Worm (Caenorhabditis elegans): Measurements from ENCODE around the gene nspd-7.

nspd-7 gene

DNA sequence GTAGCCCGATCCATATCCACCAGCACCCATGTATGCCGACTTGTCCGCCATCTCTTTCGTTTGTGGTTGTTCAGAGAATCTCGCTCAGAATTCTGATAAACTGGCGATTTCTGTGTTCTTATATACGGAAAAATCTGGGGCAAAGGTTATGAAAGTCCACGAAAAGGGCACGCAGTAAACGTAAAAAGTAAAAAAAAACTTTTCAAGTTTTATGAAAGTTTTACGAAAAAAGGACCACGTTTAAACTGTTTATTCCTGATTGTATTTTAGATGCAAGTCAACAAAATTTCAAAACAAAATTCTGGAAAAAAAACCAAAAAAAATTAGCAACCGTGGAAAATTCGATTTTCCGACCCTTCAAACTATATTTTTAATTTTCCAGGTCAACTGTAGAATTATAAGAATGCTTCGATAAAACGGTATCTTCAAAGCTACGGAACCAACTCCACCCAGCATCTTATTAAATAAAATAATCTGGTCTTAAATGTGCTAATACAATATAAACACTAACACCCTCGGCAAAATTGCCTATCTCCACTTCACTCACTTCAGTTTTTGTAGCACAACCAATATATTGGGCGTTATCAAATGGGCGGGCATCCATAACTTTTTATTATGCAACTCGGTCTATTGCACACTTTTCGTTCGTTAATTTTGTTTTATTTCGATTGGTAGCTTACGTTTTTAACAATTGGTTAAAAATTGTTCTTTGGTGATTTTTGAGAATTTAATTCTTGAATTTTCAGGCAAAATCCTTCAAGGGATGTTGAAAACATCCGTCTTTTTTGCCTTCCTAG, at the start of gene nspd-7, which contains the start of gene Y43C5A.2:
nspd-7 (minus strand) TSS at position 51 of the 797 bp plus-strand sequence.
Y43C5A.2 (plus strand) TSS at position 747 of the 797 bp plus-strand sequence.
- no peak for TF ChIP-seq nhr-11 (tag; optimal IDR thresholded peaks at IDR 0.05)
- TF ChIP-seq unc-62 (GFP tag; optimal IDR thresholded peaks at IDR 0.05 in 1 of 2), result peak in 1 of 2 experiments; percentile 51
- TF ChIP-seq unc-62 (tag; optimal IDR thresholded peaks at IDR 0.05), result no peak
- peak; percentile 8; the same call in 1 of the 2 replicates for TF ChIP-seq dmd-6 (GFP tag; IDR thresholded peaks at IDR 0.05)
- TF ChIP-seq pqm-1 (tag; optimal IDR thresholded peaks at IDR 0.05), result peak; percentile 6
- 0 out of 2 replicates have a peak, but pooled peaks have one; percentile 13 for TF ChIP-seq php-3 (GFP tag; IDR thresholded peaks at IDR 0.05)
- TF ChIP-seq nhr-28 (tag; optimal IDR thresholded peaks at IDR 0.05), result peak; percentile 58

DNA sequence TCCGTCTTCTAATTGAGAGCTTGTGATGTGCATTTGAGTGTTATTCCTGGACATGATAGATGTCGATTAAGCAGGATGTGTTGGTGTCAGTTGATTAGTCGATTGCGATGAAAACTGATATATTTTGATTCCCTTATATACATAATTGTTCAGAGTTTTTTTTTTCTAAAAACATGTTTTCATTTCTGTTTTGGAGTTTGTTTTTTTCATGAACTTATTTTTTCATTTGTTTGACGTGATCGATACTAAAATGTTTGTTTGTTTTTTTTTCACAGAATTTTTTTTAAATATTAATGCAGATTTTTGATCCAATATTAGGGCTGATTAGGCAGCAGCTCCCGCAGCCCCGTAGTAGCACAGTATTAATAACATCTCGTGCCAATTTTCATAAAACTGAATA, 49.2 kb upstream of the nspd-7 start, which contains the start of gene R09E10.2:
R09E10.2 (minus strand) TSS at position 101 of the 400 bp plus-strand sequence.
- TF ChIP-seq spr-3 (GFP tag; optimal IDR thresholded peaks at IDR 0.05) (no peak), unc-62 (GFP tag; optimal IDR thresholded peaks at IDR 0.05 in 1 of 2) (peak in 1 of 2 experiments; percentile 38), unc-62 (tag; optimal IDR thresholded peaks at IDR 0.05) (no peak)

DNA sequence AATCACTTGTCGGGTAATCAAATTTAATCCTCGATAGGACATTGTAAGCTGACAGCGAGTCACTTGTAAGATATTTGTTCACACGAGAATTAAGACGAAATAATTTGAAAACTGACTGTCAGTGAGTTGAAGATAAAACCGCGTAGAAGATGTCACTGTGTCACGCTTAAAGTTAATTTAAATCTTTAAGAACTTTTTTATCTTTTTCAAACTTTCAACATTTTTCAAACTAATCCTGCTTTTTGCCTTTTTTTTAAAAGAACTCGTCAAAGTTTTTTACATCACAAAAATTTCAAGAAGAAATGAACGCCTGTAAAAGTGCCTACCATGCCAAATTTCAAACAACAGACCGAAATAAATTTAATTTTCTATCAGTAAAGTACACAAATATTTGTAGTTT, 44.6 kb upstream of the nspd-7 start, which contains the start of gene acs-18:
acs-18 (minus strand) TSS at position 101 of the 400 bp plus-strand sequence.
- TF ChIP-seq T20F7.1 (GFP tag; optimal IDR thresholded peaks at IDR 0.05) (no peak), mxl-3 (GFP tag; optimal IDR thresholded peaks at IDR 0.05) (no peak), mes-2 (tag; optimal IDR thresholded peaks at IDR 0.05; ENCODE audit: poor library complexity, severe bottlenecking) (no peak), egl-43 (GFP tag; IDR thresholded peaks at IDR 0.05) (no peak), dmd-8 (GFP tag; IDR thresholded peaks at IDR 0.05) (no peak), ztf-7 (tag; optimal IDR thresholded peaks at IDR 0.05) (no peak), Y105C5A.15 (GFP tag; IDR thresholded peaks at IDR 0.05) (no peak), nhr-11 (tag; optimal IDR thresholded peaks at IDR 0.05) (no peak), dve-1 (tag; optimal IDR thresholded peaks at IDR 0.05; ENCODE audit: insufficient read depth) (no peak), nhr-42 (GFP tag; IDR thresholded peaks at IDR 0.05) (no peak), F44E2.7 (GFP tag; IDR thresholded peaks at IDR 0.05) (no peak), mep-1 (tag; optimal IDR thresholded peaks at IDR 0.05) (no peak), hmg-1.1 (GFP tag; IDR thresholded peaks at IDR 0.05) (no peak), F49E8.2 (tag; optimal IDR thresholded peaks at IDR 0.05; ENCODE audit: borderline replicate concordance) (no peak), dmd-6 (GFP tag; IDR thresholded peaks at IDR 0.05) (no peak), Y5F2A.4 (GFP tag; optimal IDR thresholded peaks at IDR 0.05) (no peak), pqm-1 (tag; optimal IDR thresholded peaks at IDR 0.05) (no peak)

DNA sequence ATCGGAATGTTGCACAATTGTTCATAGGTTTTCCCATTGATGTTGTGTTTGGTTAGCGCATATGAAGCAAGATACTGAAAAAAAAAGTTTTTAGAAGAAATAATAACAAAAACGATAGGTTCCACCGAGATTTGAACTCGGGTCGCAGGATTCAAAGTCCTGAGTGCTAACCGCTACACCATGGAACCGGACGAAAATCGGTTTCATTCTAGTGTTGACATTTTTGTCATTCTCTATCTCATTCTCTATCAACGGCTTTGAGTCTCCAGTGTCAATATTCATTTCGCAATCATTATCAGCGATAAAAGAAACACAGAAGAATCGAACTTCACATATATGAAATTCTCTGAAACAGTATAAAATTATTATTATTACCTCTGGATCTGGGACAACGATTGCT, 42.1 kb upstream of the nspd-7 start:
- TF ChIP-seq snpc-1.2 (GFP tag; IDR thresholded peaks at IDR 0.05) (peak; percentile 84), skn-1 (tag; optimal IDR thresholded peaks at IDR 0.05) (no peak), ceh-44 (GFP tag; IDR thresholded peaks at IDR 0.05) (peak; percentile 39; the same call in 1 of the 2 replicates), T26A8.4 (GFP tag; IDR thresholded peaks at IDR 0.05) (peak; percentile 24; the same call in 1 of the 2 replicates), F26F4.8 (GFP tag; conservative IDR thresholded peaks at IDR 0.05) (0 out of 2 replicates have a peak, but pooled peaks have one; percentile 52), ztf-7 (tag; optimal IDR thresholded peaks at IDR 0.05) (no peak), ZK546.5 (tag; optimal IDR thresholded peaks at IDR 0.05) (no peak), ctbp-1 (GFP tag; IDR thresholded peaks at IDR 0.05) (no peak), lim-7 (GFP tag; IDR thresholded peaks at IDR 0.05) (peak; percentile 75), nhr-41 (GFP tag; IDR thresholded peaks at IDR 0.05) (0 out of 2 replicates have a peak, but pooled peaks have one; percentile 15)

DNA sequence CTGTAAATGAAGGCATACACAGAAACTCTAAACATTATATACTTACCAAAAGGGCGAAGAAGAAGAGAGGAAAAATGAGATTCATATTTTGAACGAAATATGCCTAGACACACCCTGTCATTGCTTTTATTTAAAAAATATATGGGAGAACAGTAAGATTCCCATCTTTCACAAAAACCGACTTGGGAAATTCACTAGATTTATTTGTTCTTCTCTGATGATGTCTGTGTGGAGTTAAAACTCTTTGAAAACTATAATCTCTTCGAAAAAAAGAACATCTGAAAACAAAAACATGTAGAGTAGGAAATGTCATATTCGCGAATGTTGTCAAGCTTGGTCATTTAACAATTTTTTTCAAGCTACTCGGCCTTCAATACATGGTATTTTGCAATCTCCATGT, 41.3 kb upstream of the nspd-7 start, which contains the start of gene R09E10.8:
R09E10.8 (minus strand) TSS at position 101 of the 400 bp plus-strand sequence.
- TF ChIP-seq lsy-2 (tag; optimal IDR thresholded peaks at IDR 0.05) (no peak), ctbp-1 (GFP tag; IDR thresholded peaks at IDR 0.05) (no peak), ceh-82 (tag; optimal IDR thresholded peaks at IDR 0.05) (no peak), T20F7.1 (GFP tag; optimal IDR thresholded peaks at IDR 0.05) (no peak), ceh-28 (tag; optimal IDR thresholded peaks at IDR 0.05) (no peak), spr-3 (GFP tag; optimal IDR thresholded peaks at IDR 0.05) (no peak), mxl-3 (GFP tag; optimal IDR thresholded peaks at IDR 0.05) (no peak), egl-27 (tag; optimal IDR thresholded peaks at IDR 0.05) (no peak), lin-38 (GFP tag; IDR thresholded peaks at IDR 0.05) (no peak), nhr-48 (tag; optimal IDR thresholded peaks at IDR 0.05) (no peak), php-3 (GFP tag; IDR thresholded peaks at IDR 0.05) (no peak), egl-43 (GFP tag; IDR thresholded peaks at IDR 0.05) (no peak), daf-19 (GFP tag; conservative IDR thresholded peaks at IDR 0.05) (no peak), spr-1 (tag; optimal IDR thresholded peaks at IDR 0.05) (no peak), pha-4 (GFP tag; IDR thresholded peaks at IDR 0.05) (no peak), pha-4 (tag; optimal IDR thresholded peaks at IDR 0.05) (no peak), cey-2 (tag; optimal IDR thresholded peaks at IDR 0.05; ENCODE audit: borderline replicate concordance, insufficient read depth) (no peak)

All from whole organism, L4 larva.